Worm (Caenorhabditis elegans) whole organism, young adult: ENCODE results near the gene T12B3.2.

ENCODE experiments used
- B0035.1 ChIP-seq: sonication (generic microtip); optimal IDR thresholded peaks from 2 replicates; lab custom pipeline; 2016; ENCODE audit warnings: missing genetic modification characterization, mild to moderate bottlenecking, missing compliant biosample characterization, missing genotype, missing genetic modification reagents
- C06A6.2 ChIP-seq: fragments of 200-800 bp; sonication (Bioruptor generic); conservative IDR thresholded peaks from 2 replicates; pipeline ENCODE4 v1.3.6; 2022; ENCODE audit warnings: missing genetic modification characterization, missing compliant biosample characterization
- C17E4.6 ChIP-seq: fragments of 200-800 bp; sonication (Bioruptor generic); IDR thresholded peaks from 2 replicates; pipeline ENCODE4 v1.3.6; 2022; ENCODE audit warnings: missing genetic modification reagents, missing genetic modification characterization, missing compliant biosample characterization
- F22D6.2 ChIP-seq: sonication (generic microtip); optimal IDR thresholded peaks from 2 replicates; lab custom pipeline; 2016; ENCODE audit warnings: mild to moderate bottlenecking, missing genetic modification characterization, missing compliant biosample characterization
- F55B11.4 ChIP-seq: sonication (generic microtip); optimal IDR thresholded peaks from 2 replicates; lab custom pipeline; 2016; ENCODE audit warnings: missing compliant biosample characterization, missing genetic modification characterization, borderline replicate concordance; ENCODE audit not compliant: insufficient read depth
- F57A8.1 ChIP-seq: fragments of 200-800 bp; sonication (Bioruptor generic); optimal IDR thresholded peaks from 2 replicates; lab custom pipeline; 2018; ENCODE audit warnings: mild to moderate bottlenecking, missing genetic modification characterization, moderate library complexity, missing compliant biosample characterization
- K12H6.12 ChIP-seq: fragments of 200-800 bp; sonication (Bioruptor generic); optimal IDR thresholded peaks from 2 replicates; lab custom pipeline; 2018; ENCODE audit warnings: mild to moderate bottlenecking, missing genetic modification characterization, missing compliant biosample characterization
- T26A5.8 ChIP-seq: sonication (generic microtip); optimal IDR thresholded peaks from 2 replicates; lab custom pipeline; 2016; ENCODE audit warnings: missing genetic modification characterization, missing compliant biosample characterization
- Y53G8AR.9 ChIP-seq: fragments of 200-800 bp; sonication (Bioruptor generic); conservative IDR thresholded peaks from 2 replicates; pipeline ENCODE4 v1.3.6; 2022; ENCODE audit warnings: missing genetic modification reagents, missing genetic modification characterization, missing compliant biosample characterization
- ama-1 ChIP-seq, 3 experiments: fragments of 150-350 bp in 1 of 3; sonication (generic microtip) in 2 of 3; optimal IDR thresholded peaks; 2 replicates each; lab custom pipeline; 2014 to 2018; ENCODE audit warnings: missing biosample characterization in 2 of 3, missing genetic modification characterization in 2 of 3, missing genetic modification reagents in 2 of 3
- attf-6 ChIP-seq: fragments of 200-800 bp; sonication (Bioruptor generic); IDR thresholded peaks from 2 replicates; pipeline ENCODE4 v1.3.6; 2022; ENCODE audit warnings: missing genetic modification reagents, missing genetic modification characterization, missing compliant biosample characterization
- ccch-3 ChIP-seq: fragments of 200-800 bp; sonication (Bioruptor generic); optimal IDR thresholded peaks from 2 replicates; lab custom pipeline; 2018; ENCODE audit warnings: mild to moderate bottlenecking, missing genetic modification characterization, missing compliant biosample characterization
- cebp-1 ChIP-seq, 2 experiments: fragments of 200-800 bp in 1 of 2; sonication (Bioruptor generic) in 1 of 2; sonication (generic microtip) in 1 of 2; IDR thresholded peaks in 1 of 2; optimal IDR thresholded peaks in 1 of 2; 2 replicates each; pipeline versions ENCODE4 v1.3.6 to Lab custom; 2017 to 2022; ENCODE audit warnings: missing compliant biosample characterization in 2 of 2, missing genetic modification characterization in 2 of 2, mild to moderate bottlenecking in 1 of 2, missing genetic modification reagents in 1 of 2, moderate library complexity in 1 of 2
- cebp-2 ChIP-seq: fragments of 200-800 bp; sonication (Bioruptor generic); IDR thresholded peaks from 2 replicates; pipeline ENCODE4 v1.3.6; 2022; ENCODE audit warnings: missing genetic modification characterization, missing compliant biosample characterization
- ceh-27 ChIP-seq: fragments of 200-800 bp; sonication (Bioruptor generic); optimal IDR thresholded peaks from 2 replicates; lab custom pipeline; 2018; ENCODE audit warnings: mild to moderate bottlenecking, missing genetic modification characterization, moderate library complexity, missing compliant biosample characterization
- ceh-40 ChIP-seq: fragments of 200-800 bp; sonication (Bioruptor generic); IDR thresholded peaks from 2 replicates; pipeline ENCODE4 v1.3.6; 2022; ENCODE audit warnings: missing genetic modification characterization, missing compliant biosample characterization
- chd-7 ChIP-seq: sonication (generic microtip); optimal IDR thresholded peaks from 2 replicates; lab custom pipeline; 2016; ENCODE audit warnings: mild to moderate bottlenecking, missing genetic modification characterization, moderate library complexity, missing compliant biosample characterization
- dpl-1 ChIP-seq: fragments of 150-350 bp; optimal IDR thresholded peaks from 2 replicates; lab custom pipeline; 2014; ENCODE audit warnings: missing biosample characterization, missing genetic modification reagents, missing genetic modification characterization
- egl-18 ChIP-seq: fragments of 200-800 bp; sonication (Bioruptor generic); IDR thresholded peaks from 2 replicates; pipeline ENCODE4 v1.3.6; 2022; ENCODE audit warnings: missing genetic modification reagents, missing genetic modification characterization, missing compliant biosample characterization
- hmg-1.2 ChIP-seq: fragments of 200-800 bp; sonication (Bioruptor generic); IDR thresholded peaks from 2 replicates; pipeline ENCODE4 v1.3.6; 2022; ENCODE audit warnings: missing genetic modification reagents, missing genetic modification characterization, missing compliant biosample characterization
- lin-26 ChIP-seq: fragments of 200-800 bp; sonication (Bioruptor generic); IDR thresholded peaks from 2 replicates; pipeline ENCODE4 v1.3.6; 2022; ENCODE audit warnings: missing genetic modification reagents, missing genetic modification characterization, missing compliant biosample characterization
- lin-40 ChIP-seq: sonication (generic microtip); optimal IDR thresholded peaks from 2 replicates; lab custom pipeline; 2016; ENCODE audit warnings: missing genetic modification characterization, mild to moderate bottlenecking, missing compliant biosample characterization, missing genotype, missing genetic modification reagents
- lin-54 ChIP-seq: fragments of 200-800 bp; sonication (Bioruptor generic); optimal IDR thresholded peaks from 2 replicates; lab custom pipeline; 2018; ENCODE audit warnings: mild to moderate bottlenecking, missing genetic modification characterization, missing compliant biosample characterization
- mxl-1 ChIP-seq: sonication (generic microtip); optimal IDR thresholded peaks from 2 replicates; lab custom pipeline; 2016; ENCODE audit warnings: missing genetic modification characterization, missing compliant biosample characterization
- nhr-80 ChIP-seq: sonication (generic microtip); optimal IDR thresholded peaks from 2 replicates; lab custom pipeline; 2016; ENCODE audit warnings: missing genetic modification characterization, missing compliant biosample characterization
- rcor-1 ChIP-seq: fragments of 200-800 bp; sonication (Bioruptor generic); IDR thresholded peaks from 2 replicates; pipeline ENCODE4 v1.3.6; 2022; ENCODE audit warnings: missing genetic modification reagents, missing genetic modification characterization, missing compliant biosample characterization
- rec-8 ChIP-seq, 2 experiments: sonication (generic microtip); optimal IDR thresholded peaks; 2 replicates each; lab custom pipeline; 2016; ENCODE audit warnings: mild to moderate bottlenecking in 2 of 2, missing genetic modification characterization in 2 of 2, missing genetic modification reagents in 2 of 2, missing genotype in 2 of 2, missing biosample characterization in 1 of 2, missing compliant biosample characterization in 1 of 2, moderate library complexity in 1 of 2
- repo-1 ChIP-seq: sonication (generic microtip); optimal IDR thresholded peaks from 2 replicates; lab custom pipeline; 2017; ENCODE audit warnings: mild to moderate bottlenecking, missing genetic modification characterization, missing compliant biosample characterization
- snpc-4 ChIP-seq, 5 experiments: fragments of 150-350 bp in 1 of 5; sonication (generic microtip) in 4 of 5; optimal IDR thresholded peaks; 2 replicates each; lab custom pipeline; 2014 to 2018; ENCODE audit warnings: missing genetic modification characterization in 5 of 5, missing biosample characterization in 3 of 5, antibody characterized with exemption in 2 of 5, mild to moderate bottlenecking in 2 of 5, missing compliant biosample characterization in 2 of 5, missing genotype in 2 of 5, moderate library complexity in 2 of 5, missing genetic modification reagents in 1 of 5
- somi-1 ChIP-seq: fragments of 200-800 bp; sonication (Bioruptor generic); optimal IDR thresholded peaks from 2 replicates; lab custom pipeline; 2018; ENCODE audit warnings: mild to moderate bottlenecking, missing genetic modification characterization, missing compliant biosample characterization
- tbp1 ChIP-seq: fragments of 200-800 bp; sonication (Bioruptor generic); optimal IDR thresholded peaks from 2 replicates; lab custom pipeline; 2018; ENCODE audit warnings: mild to moderate bottlenecking, missing genetic modification characterization, missing compliant biosample characterization
- ztf-22 ChIP-seq: fragments of 200-800 bp; sonication (Bioruptor generic); optimal IDR thresholded peaks from 2 replicates; lab custom pipeline; 2018; ENCODE audit warnings: mild to moderate bottlenecking, missing genetic modification characterization, moderate library complexity, missing compliant biosample characterization
- ztf-26 ChIP-seq: sonication (generic microtip); optimal IDR thresholded peaks from 2 replicates; lab custom pipeline; 2017; ENCODE audit warnings: missing genetic modification characterization, missing compliant biosample characterization
- ztf-3 ChIP-seq: fragments of 200-800 bp; sonication (Bioruptor generic); optimal IDR thresholded peaks from 2 replicates; lab custom pipeline; 2018; ENCODE audit warnings: mild to moderate bottlenecking, missing genetic modification characterization, missing compliant biosample characterization
- ztf-6 ChIP-seq: fragments of 200-800 bp; sonication (Bioruptor generic); IDR thresholded peaks from 2 replicates; pipeline ENCODE4 v1.3.6; 2022; ENCODE audit warnings: missing genetic modification reagents, missing genetic modification characterization, missing compliant biosample characterization

Gene T12B3.2

ce11 chrIV:7386835-7387551, 10.4 kb downstream of the T12B3.2 start:
- TF ChIP-seq snpc-4 (GFP tag; optimal IDR thresholded peaks at IDR 0.05; lab: Kevin White, UChicago) = no peak
- TF ChIP-seq snpc-4 (tag; optimal IDR thresholded peaks at IDR 0.05; lab: Kevin White, UChicago) = no peak
- peak; percentile 48 for TF ChIP-seq ceh-27 (GFP tag; lab: Kevin White, UChicago)
- no peak for TF ChIP-seq somi-1 (GFP tag; lab: Kevin White, UChicago)
- TF ChIP-seq ztf-26 (tag; lab: Kevin White, UChicago) = no peak
- TF ChIP-seq egl-18 (GFP tag; lab: Robert Waterston, UW) = no peak
- no peak for TF ChIP-seq cebp-1 (GFP tag; IDR thresholded peaks at IDR 0.05; lab: Robert Waterston, UW)
- peak; percentile 68 for TF ChIP-seq cebp-1 (tag; optimal IDR thresholded peaks at IDR 0.05; lab: Kevin White, UChicago)
- TF ChIP-seq tbp1 (GFP tag; lab: Kevin White, UChicago) = peak; percentile 3
- TF ChIP-seq hmg-1.2 = peak; percentile 91
- TF ChIP-seq T26A5.8 (tag; lab: Kevin White, UChicago) = no peak
- TF ChIP-seq lin-26 (GFP tag; lab: Robert Waterston, UW) = peak; percentile 37; the same call in 1 of the 2 replicates
- no peak for TF ChIP-seq ama-1 (optimal IDR thresholded peaks at IDR 0.05; lab: Kevin White, UChicago)
- no peak for TF ChIP-seq ama-1 (GFP tag; optimal IDR thresholded peaks at IDR 0.05; lab: Kevin White, UChicago)
- TF ChIP-seq F57A8.1 (GFP tag; lab: Kevin White, UChicago) = no peak
- TF ChIP-seq C17E4.6 (GFP tag; lab: Robert Waterston, UW) = no peak
- TF ChIP-seq lin-54 (GFP tag; lab: Kevin White, UChicago) = peak; percentile 19
- peak; percentile 18 for TF ChIP-seq chd-7 (tag; lab: Kevin White, UChicago)
- TF ChIP-seq K12H6.12 (tag; lab: Kevin White, UChicago) = peak; percentile 29
- peak; percentile 4 for TF ChIP-seq lin-40 (tag; lab: Kevin White, UChicago)
- TF ChIP-seq rcor-1 (GFP tag; lab: Robert Waterston, UW) = 0 out of 2 replicates have a peak, but pooled peaks have one; percentile 10
- TF ChIP-seq Y53G8AR.9 = 0 out of 2 replicates have a peak, but pooled peaks have one; percentile 29

ce11 chrIV:7388843-7389242, 12.2 kb downstream of the T12B3.2 start, which contains the start of gene mob-3:
Gene mob-3 (minus strand): TSS chrIV:7388943.
- TF ChIP-seq B0035.1 (tag; lab: Kevin White, UChicago) = no peak
- TF ChIP-seq nhr-80 = no peak
- TF ChIP-seq mxl-1 (tag; lab: Kevin White, UChicago) = no peak
- no peak for TF ChIP-seq rcor-1 (GFP tag; lab: Robert Waterston, UW)
- no peak for TF ChIP-seq ccch-3 (GFP tag; lab: Kevin White, UChicago)
- no peak for TF ChIP-seq attf-6 (GFP tag; lab: Robert Waterston, UW)
- TF ChIP-seq dpl-1 = no peak
- TF ChIP-seq C06A6.2 (GFP tag; lab: Robert Waterston, UW) = no peak
- TF ChIP-seq ztf-6 = no peak
- no peak for TF ChIP-seq ztf-3 (GFP tag; lab: Kevin White, UChicago)
- TF ChIP-seq K12H6.12 (tag; lab: Kevin White, UChicago) = no peak
- no peak for TF ChIP-seq cebp-2 (GFP tag; lab: Robert Waterston, UW)
- TF ChIP-seq ceh-40 (GFP tag; lab: Robert Waterston, UW) = no peak
- no peak for TF ChIP-seq rec-8 (tag; optimal IDR thresholded peaks at IDR 0.05; lab: Kevin White, UChicago)
- no peak for TF ChIP-seq ztf-22 (GFP tag; lab: Kevin White, UChicago)
- no peak for TF ChIP-seq F22D6.2
- no peak for TF ChIP-seq C17E4.6 (GFP tag; lab: Robert Waterston, UW)
- TF ChIP-seq F55B11.4 (tag; lab: Kevin White, UChicago) = no peak
- TF ChIP-seq repo-1 (tag; lab: Kevin White, UChicago) = no peak
- TF ChIP-seq Y53G8AR.9 = no peak
